Worm (Caenorhabditis elegans) whole organism, L2 larva: Measurements from ENCODE around the gene Y6E2A.1.

Source experiments
- C34F6.9 ChIP-seq: fragments of 150-350 bp; optimal IDR thresholded peaks from 2 replicates; lab custom pipeline; 2014; ENCODE audit warnings: missing biosample characterization, missing genetic modification characterization
- F13H6.1 ChIP-seq: sonication (generic microtip); optimal IDR thresholded peaks from 2 replicates; lab custom pipeline; 2016; ENCODE audit warnings: missing genetic modification characterization, missing compliant biosample characterization
- Y55F3AM.14 ChIP-seq: fragments of 200-800 bp; sonication (Bioruptor generic); optimal IDR thresholded peaks from 2 replicates; lab custom pipeline; 2018; ENCODE audit warnings: mild to moderate bottlenecking, missing genetic modification characterization, missing compliant biosample characterization
- ZK546.5 ChIP-seq: sonication (generic microtip); optimal IDR thresholded peaks from 2 replicates; lab custom pipeline; 2017; ENCODE audit warnings: missing biosample characterization, missing genetic modification characterization
- alr-1 ChIP-seq: fragments of 150-350 bp; optimal IDR thresholded peaks from 2 replicates; lab custom pipeline; 2014; ENCODE audit warnings: missing biosample characterization, missing genetic modification characterization
- ama-1 ChIP-seq: fragments of 150-350 bp; optimal IDR thresholded peaks from 2 replicates; lab custom pipeline; 2018; ENCODE audit warnings: inconsistent platforms
- ceh-82 ChIP-seq: fragments of 150-350 bp; optimal IDR thresholded peaks from 2 replicates; lab custom pipeline; 2014; ENCODE audit warnings: missing biosample characterization, missing genetic modification characterization
- crh-2 ChIP-seq: sonication (generic microtip); optimal IDR thresholded peaks from 2 replicates; lab custom pipeline; 2017; ENCODE audit warnings: missing biosample characterization, missing genetic modification characterization
- dmd-4 ChIP-seq: sonication (generic microtip); optimal IDR thresholded peaks from 2 replicates; lab custom pipeline; 2017; ENCODE audit warnings: missing biosample characterization, missing genetic modification characterization
- egl-27 ChIP-seq: sonication (generic microtip); optimal IDR thresholded peaks from 3 replicates; lab custom pipeline; 2017; ENCODE audit warnings: missing biosample characterization, missing genetic modification reagents, missing genetic modification characterization
- elt-1 ChIP-seq: fragments of 150-350 bp; optimal IDR thresholded peaks from 2 replicates; lab custom pipeline; 2014; ENCODE audit warnings: missing biosample characterization, missing genetic modification characterization
- fos-1 ChIP-seq: fragments of 150-350 bp; optimal IDR thresholded peaks from 2 replicates; lab custom pipeline; 2014; ENCODE audit warnings: missing biosample characterization, missing genetic modification characterization
- gmeb-1 ChIP-seq: fragments of 150-350 bp; optimal IDR thresholded peaks from 2 replicates; lab custom pipeline; 2014; ENCODE audit warnings: missing biosample characterization, missing genetic modification characterization
- lin-11 ChIP-seq: fragments of 150-350 bp; sonication (generic microtip); optimal IDR thresholded peaks from 2 replicates; lab custom pipeline; 2014; ENCODE audit warnings: missing biosample characterization, missing genetic modification characterization, inconsistent platforms, mixed read lengths
- lin-39 ChIP-seq: fragments of 150-350 bp; optimal IDR thresholded peaks from 2 replicates; lab custom pipeline; 2014; ENCODE audit warnings: missing biosample characterization, missing genetic modification reagents, missing genetic modification characterization
- lsy-2 ChIP-seq, 2 experiments: fragments of 150-350 bp in 1 of 2; sonication (generic microtip) in 1 of 2; optimal IDR thresholded peaks; 2 replicates each; lab custom pipeline; 2014 to 2017; ENCODE audit warnings: missing biosample characterization in 2 of 2, missing genetic modification characterization in 2 of 2
- mab-5 ChIP-seq: fragments of 150-350 bp; optimal IDR thresholded peaks from 2 replicates; lab custom pipeline; 2014; ENCODE audit warnings: missing biosample characterization, missing genetic modification characterization
- mbf-1 ChIP-seq: sonication (generic microtip); optimal IDR thresholded peaks from 2 replicates; lab custom pipeline; 2017; ENCODE audit warnings: missing biosample characterization, missing genetic modification characterization
- mdl-1 ChIP-seq, 2 experiments: fragments of 150-350 bp in 1 of 2; sonication (generic microtip) in 1 of 2; optimal IDR thresholded peaks; 2 replicates each; lab custom pipeline; 2017; ENCODE audit warnings: missing biosample characterization in 2 of 2, missing genetic modification characterization in 2 of 2
- nhr-10 ChIP-seq: sonication (generic microtip); optimal IDR thresholded peaks from 2 replicates; lab custom pipeline; 2017; ENCODE audit warnings: missing biosample characterization, missing genetic modification characterization
- nhr-11 ChIP-seq: fragments of 150-350 bp; optimal IDR thresholded peaks from 2 replicates; lab custom pipeline; 2014; ENCODE audit warnings: missing biosample characterization, missing genetic modification characterization
- nhr-12 ChIP-seq: fragments of 150-350 bp; optimal IDR thresholded peaks from 2 replicates; lab custom pipeline; 2014; ENCODE audit warnings: missing biosample characterization, missing genetic modification characterization
- nhr-129 ChIP-seq: fragments of 150-350 bp; optimal IDR thresholded peaks from 2 replicates; lab custom pipeline; 2014; ENCODE audit warnings: missing biosample characterization, missing genetic modification characterization
- nhr-21 ChIP-seq: fragments of 150-350 bp; optimal IDR thresholded peaks from 2 replicates; lab custom pipeline; 2014; ENCODE audit warnings: missing biosample characterization, missing genetic modification characterization
- nhr-23 ChIP-seq: fragments of 150-350 bp; optimal IDR thresholded peaks from 2 replicates; lab custom pipeline; 2014; ENCODE audit warnings: missing biosample characterization, missing genetic modification reagents, missing genetic modification characterization
- nhr-237 ChIP-seq: fragments of 150-350 bp; optimal IDR thresholded peaks from 2 replicates; lab custom pipeline; 2014; ENCODE audit warnings: missing biosample characterization, missing genetic modification characterization
- nhr-25 ChIP-seq: fragments of 150-350 bp; sonication (generic microtip); optimal IDR thresholded peaks from 3 replicates; lab custom pipeline; 2014; ENCODE audit warnings: missing biosample characterization, missing genetic modification characterization
- peb-1 ChIP-seq: fragments of 150-350 bp; optimal IDR thresholded peaks from 2 replicates; lab custom pipeline; 2014; ENCODE audit warnings: missing biosample characterization, missing genetic modification characterization
- sem-4 ChIP-seq: fragments of 150-350 bp; optimal IDR thresholded peaks from 2 replicates; lab custom pipeline; 2014; ENCODE audit warnings: missing biosample characterization, missing genetic modification reagents, missing genetic modification characterization
- skn-1 ChIP-seq: sonication (generic microtip); optimal IDR thresholded peaks from 2 replicates; lab custom pipeline; 2017; ENCODE audit warnings: missing biosample characterization, missing genetic modification characterization
- sma-3 ChIP-seq: sonication (generic microtip); optimal IDR thresholded peaks from 2 replicates; lab custom pipeline; 2016; ENCODE audit warnings: missing genetic modification reagents, missing genetic modification characterization, missing compliant biosample characterization
- sma-9 ChIP-seq, 2 experiments: fragments of 150-350 bp in 1 of 2; sonication (generic microtip) in 1 of 2; optimal IDR thresholded peaks; 2 replicates each; lab custom pipeline; 2014 to 2016; ENCODE audit warnings: missing genetic modification characterization in 2 of 2, mild to moderate bottlenecking in 1 of 2, missing biosample characterization in 1 of 2, missing compliant biosample characterization in 1 of 2, missing genetic modification reagents in 1 of 2, moderate library complexity in 1 of 2
- snpc-4 ChIP-seq: fragments of 150-350 bp; optimal IDR thresholded peaks from 2 replicates; lab custom pipeline; 2014; ENCODE audit warnings: missing biosample characterization, missing genetic modification characterization
- unc-55 ChIP-seq: fragments of 150-350 bp; sonication (generic microtip); optimal IDR thresholded peaks from 3 replicates; lab custom pipeline; 2014; ENCODE audit warnings: missing biosample characterization, missing genetic modification reagents, missing genetic modification characterization
- unc-62 ChIP-seq: fragments of 150-350 bp; optimal IDR thresholded peaks from 2 replicates; lab custom pipeline; 2014; ENCODE audit warnings: missing biosample characterization, missing genetic modification reagents, missing genetic modification characterization
- ztf-1 ChIP-seq: fragments of 200-800 bp; sonication (Bioruptor generic); conservative IDR thresholded peaks from 2 replicates; pipeline ENCODE4 v1.3.6; 2022; ENCODE audit warnings: missing genetic modification characterization, missing compliant biosample characterization
- ztf-11 ChIP-seq: sonication (generic microtip); optimal IDR thresholded peaks from 2 replicates; lab custom pipeline; 2017; ENCODE audit warnings: missing biosample characterization, missing genetic modification characterization

Gene Y6E2A.1

ce11 chrV:15711898-15712297 is 1.6 kb upstream of the Y6E2A.1 start, which contains the start of gene str-101:
TSS of gene str-101 (minus strand) at chrV:15711998.
- TF ChIP-seq C34F6.9 (tag; lab: Kevin White, UChicago) (no peak), nhr-25 (no peak), sma-3 (no peak), ztf-11 (tag; lab: Kevin White, UChicago) (no peak), mdl-1 (tag; optimal IDR thresholded peaks at IDR 0.05; lab: Kevin White, UChicago) (no peak), crh-2 (tag; lab: Kevin White, UChicago) (no peak), unc-55 (no peak)
- TF ChIP-seq, all 48 proteins: peak for 0

- TF ChIP-seq lsy-2 (tag; optimal IDR thresholded peaks at IDR 0.05; lab: Kevin White, UChicago) (no peak), ama-1 (no peak), fos-1 (tag; lab: Kevin White, UChicago) (no peak), sma-3 (peak; percentile 46), nhr-21 (tag; lab: Kevin White, UChicago) (peak; percentile 13), ZK546.5 (no peak), lin-11 (tag; lab: Kevin White, UChicago) (no peak), alr-1 (tag; lab: Kevin White, UChicago) (no peak), sma-9 (GFP tag; optimal IDR thresholded peaks at IDR 0.05; lab: Kevin White, UChicago) (peak; percentile 85), sma-9 (tag; optimal IDR thresholded peaks at IDR 0.05; lab: Kevin White, UChicago) (no peak), mab-5 (tag; lab: Kevin White, UChicago) (no peak), lin-39 (no peak), snpc-4 (tag; lab: Kevin White, UChicago) (no peak), crh-2 (tag; lab: Kevin White, UChicago) (peak; percentile 36), nhr-129 (tag; lab: Kevin White, UChicago) (peak; percentile 6), nhr-23 (tag; lab: Kevin White, UChicago) (no peak), unc-55 (no peak), unc-62 (GFP tag; lab: Kevin White, UChicago) (no peak), nhr-25 (peak; percentile 67), nhr-237 (tag; lab: Kevin White, UChicago) (no peak), sem-4 (tag; lab: Kevin White, UChicago) (no peak), nhr-10 (tag; lab: Kevin White, UChicago) (no peak), gmeb-1 (tag; lab: Kevin White, UChicago) (no peak), elt-1 (tag; lab: Kevin White, UChicago) (no peak), mbf-1 (tag; lab: Kevin White, UChicago) (no peak), dmd-4 (no peak), egl-27 (tag; lab: Kevin White, UChicago) (peak; percentile 20), peb-1 (tag; lab: Kevin White, UChicago) (no peak)
Measured at ce11 chrV:15707982-15708381, 2.3 kb downstream of the Y6E2A.1 start.

- TF ChIP-seq nhr-21 (tag; lab: Kevin White, UChicago) = no peak
- TF ChIP-seq elt-1 (tag; lab: Kevin White, UChicago) = no peak
- no peak for TF ChIP-seq ztf-11 (tag; lab: Kevin White, UChicago)
- TF ChIP-seq ceh-82 = no peak
- TF ChIP-seq mdl-1 (tag; optimal IDR thresholded peaks at IDR 0.05; lab: Kevin White, UChicago) = no peak
- TF ChIP-seq nhr-11 (tag; lab: Kevin White, UChicago) = no peak
- no peak for TF ChIP-seq unc-55
- no peak for TF ChIP-seq skn-1 (tag; lab: Kevin White, UChicago)
- TF ChIP-seq peb-1 (tag; lab: Kevin White, UChicago) = no peak
- TF ChIP-seq snpc-4 (tag; lab: Kevin White, UChicago) = no peak
- no peak for TF ChIP-seq Y55F3AM.14 (GFP tag; lab: Kevin White, UChicago)
Measured at ce11 chrV:15704745-15705144, 5.6 kb downstream of the Y6E2A.1 start, which contains the start of gene twk-34. TSS of gene twk-34 (plus strand) at chrV:15704960.

ce11 chrV:15702263-15702662 is 8.0 kb downstream of the Y6E2A.1 start, which contains the start of gene nhr-53:
TSS of gene nhr-53 (minus strand) at chrV:15702363.
- TF ChIP-seq ama-1 (no peak), mab-5 (tag; lab: Kevin White, UChicago) (no peak), alr-1 (tag; lab: Kevin White, UChicago) (no peak), gmeb-1 (tag; lab: Kevin White, UChicago) (no peak), C34F6.9 (tag; lab: Kevin White, UChicago) (no peak), nhr-21 (tag; lab: Kevin White, UChicago) (no peak), nhr-12 (no peak), unc-62 (GFP tag; lab: Kevin White, UChicago) (no peak), ztf-1 (GFP tag; lab: Robert Waterston, UW) (no peak), ceh-82 (no peak), ZK546.5 (no peak), nhr-129 (tag; lab: Kevin White, UChicago) (no peak), peb-1 (tag; lab: Kevin White, UChicago) (no peak), fos-1 (tag; lab: Kevin White, UChicago) (no peak), F13H6.1 (no peak), sma-9 (GFP tag; optimal IDR thresholded peaks at IDR 0.05; lab: Kevin White, UChicago) (no peak), sma-9 (tag; optimal IDR thresholded peaks at IDR 0.05; lab: Kevin White, UChicago) (no peak)
